Worm (Caenorhabditis elegans) whole organism, L1 larva: ENCODE measurements around the gene C50C3.5.
A peak's percentile ranks its signal among the peaks of the same experiment; 100 is the strongest.

Experiments
- C04F5.9 ChIP-seq: sonication (generic microtip); optimal IDR thresholded peaks from 2 replicates; lab custom pipeline; 2016; ENCODE audit warnings: missing genetic modification characterization, missing compliant biosample characterization
- F16B12.6 ChIP-seq: fragments of 150-350 bp; optimal IDR thresholded peaks from 2 replicates; lab custom pipeline; 2014; ENCODE audit warnings: missing biosample characterization, missing genetic modification characterization
- Y116A8C.19 ChIP-seq: sonication (generic microtip); optimal IDR thresholded peaks from 2 replicates; lab custom pipeline; 2016; ENCODE audit warnings: missing compliant biosample characterization, missing genetic modification characterization, borderline replicate concordance
- aha-1 ChIP-seq: fragments of 150-350 bp; optimal IDR thresholded peaks from 2 replicates; lab custom pipeline; 2014; ENCODE audit warnings: missing biosample characterization, missing genetic modification characterization
- aly-2 ChIP-seq: fragments of 150-350 bp; optimal IDR thresholded peaks from 2 replicates; lab custom pipeline; 2014; ENCODE audit warnings: missing biosample characterization, missing genetic modification characterization
- blmp-1 ChIP-seq: fragments of 150-350 bp; optimal IDR thresholded peaks from 2 replicates; lab custom pipeline; 2014; ENCODE audit warnings: missing biosample characterization, missing genetic modification characterization
- ceh-8 ChIP-seq: fragments of 200-800 bp; sonication (Bioruptor generic); optimal IDR thresholded peaks from 2 replicates; lab custom pipeline; 2018; ENCODE audit warnings: mild to moderate bottlenecking, missing genetic modification characterization, moderate library complexity, missing compliant biosample characterization
- ceh-82 ChIP-seq, 3 experiments: fragments of 150-350 bp in 1 of 3; sonication (generic microtip) in 2 of 3; optimal IDR thresholded peaks; 2 replicates each; lab custom pipeline; 2014 to 2017; ENCODE audit warnings: missing biosample characterization in 3 of 3, missing genetic modification characterization in 3 of 3
- ceh-88 ChIP-seq: fragments of 200-800 bp; sonication (Bioruptor generic); IDR thresholded peaks from 2 replicates; pipeline ENCODE4 v1.3.6; 2022; ENCODE audit warnings: missing genetic modification characterization, missing compliant biosample characterization
- dsc-1 ChIP-seq: sonication (generic microtip); optimal IDR thresholded peaks from 2 replicates; lab custom pipeline; 2016; ENCODE audit warnings: mild to moderate bottlenecking, missing genetic modification characterization, missing compliant biosample characterization
- efl-1 ChIP-seq, 4 experiments: fragments of 150-350 bp; optimal IDR thresholded peaks in 3 of 4; peaks in 1 of 4; 1 replicate in 1 of 4; 2 replicates in 3 of 4; lab custom pipeline; 2014; ENCODE audit warnings: missing biosample characterization in 2 of 4, missing genetic modification characterization in 2 of 4, missing genetic modification reagents in 2 of 4
- elt-2 ChIP-seq: sonication (generic microtip); optimal IDR thresholded peaks from 2 replicates; lab custom pipeline; 2016; ENCODE audit warnings: missing genetic modification characterization, mild to moderate bottlenecking, inconsistent platforms, missing compliant biosample characterization, missing genetic modification reagents
- elt-3 ChIP-seq, 6 experiments: fragments of 150-350 bp in 1 of 6; sonication (generic microtip); optimal IDR thresholded peaks; 2 replicates each; lab custom pipeline; 2017 to 2018; ENCODE audit warnings: missing biosample characterization in 6 of 6, missing genetic modification characterization in 6 of 6, inconsistent platforms in 1 of 6
- fkh-10 ChIP-seq: sonication (generic microtip); optimal IDR thresholded peaks from 2 replicates; lab custom pipeline; 2017; ENCODE audit warnings: missing biosample characterization, missing genetic modification reagents, missing genetic modification characterization
- fos-1 ChIP-seq: fragments of 150-350 bp; optimal IDR thresholded peaks from 2 replicates; lab custom pipeline; 2014; ENCODE audit warnings: missing biosample characterization, missing genetic modification characterization
- hlh-17 ChIP-seq: fragments of 200-800 bp; sonication (Bioruptor generic); optimal IDR thresholded peaks from 2 replicates; lab custom pipeline; 2018; ENCODE audit warnings: missing genetic modification characterization, mild to moderate bottlenecking, missing compliant biosample characterization, moderate library complexity, borderline replicate concordance
- hlh-4 ChIP-seq: sonication (generic microtip); optimal IDR thresholded peaks from 2 replicates; lab custom pipeline; 2016; ENCODE audit warnings: mild to moderate bottlenecking, missing genetic modification characterization, missing compliant biosample characterization
- irx-1 ChIP-seq: sonication (generic microtip); optimal IDR thresholded peaks from 2 replicates; lab custom pipeline; 2016; ENCODE audit warnings: missing genetic modification characterization, missing compliant biosample characterization
- isw-1 ChIP-seq: fragments of 200-800 bp; sonication (Bioruptor generic); IDR thresholded peaks from 2 replicates; pipeline ENCODE4 v1.3.6; 2022; ENCODE audit warnings: missing genetic modification characterization, missing compliant biosample characterization
- jun-1 ChIP-seq: fragments of 150-350 bp; optimal IDR thresholded peaks from 2 replicates; lab custom pipeline; 2014; ENCODE audit warnings: missing biosample characterization, missing genetic modification reagents, missing genetic modification characterization
- lin-13 ChIP-seq: fragments of 150-350 bp; optimal IDR thresholded peaks from 2 replicates; lab custom pipeline; 2014; ENCODE audit warnings: missing biosample characterization, missing genetic modification reagents, missing genetic modification characterization
- lin-14 ChIP-seq: fragments of 200-800 bp; sonication (Bioruptor generic); optimal IDR thresholded peaks from 2 replicates; lab custom pipeline; 2018; ENCODE audit warnings: mild to moderate bottlenecking, missing genetic modification characterization, moderate library complexity, missing compliant biosample characterization
- lir-3 ChIP-seq: sonication (generic microtip); optimal IDR thresholded peaks from 2 replicates; lab custom pipeline; 2016; ENCODE audit warnings: mild to moderate bottlenecking, missing genetic modification characterization, moderate library complexity, missing compliant biosample characterization; ENCODE audit not compliant: poor library complexity
- lsy-2 ChIP-seq, 2 experiments: fragments of 150-350 bp; optimal IDR thresholded peaks; 2 replicates each; lab custom pipeline; 2014; ENCODE audit warnings: missing biosample characterization in 2 of 2, missing genetic modification characterization in 2 of 2
- mab-9 ChIP-seq: fragments of 200-800 bp; sonication (Bioruptor generic); IDR thresholded peaks from 2 replicates; pipeline ENCODE4 v1.3.6; 2022; ENCODE audit warnings: missing genetic modification reagents, missing genetic modification characterization, missing compliant biosample characterization
- mep-1 ChIP-seq: fragments of 150-350 bp; optimal IDR thresholded peaks from 2 replicates; lab custom pipeline; 2014; ENCODE audit warnings: missing biosample characterization, missing genetic modification characterization
- nhr-12 ChIP-seq: sonication (generic microtip); optimal IDR thresholded peaks from 2 replicates; lab custom pipeline; 2017; ENCODE audit warnings: missing biosample characterization, missing genetic modification characterization
- nhr-19 ChIP-seq: fragments of 200-800 bp; sonication (Bioruptor generic); conservative IDR thresholded peaks from 2 replicates; pipeline ENCODE4 v1.3.6; 2022; ENCODE audit warnings: missing genetic modification characterization, missing compliant biosample characterization
- nhr-20 ChIP-seq: sonication (generic microtip); optimal IDR thresholded peaks from 2 replicates; lab custom pipeline; 2016; ENCODE audit warnings: mild to moderate bottlenecking, missing genetic modification characterization, missing compliant biosample characterization
- nhr-237 ChIP-seq: fragments of 150-350 bp; optimal IDR thresholded peaks from 2 replicates; lab custom pipeline; 2014; ENCODE audit warnings: missing biosample characterization, missing genetic modification characterization
- nhr-47 ChIP-seq: sonication (generic microtip); optimal IDR thresholded peaks from 2 replicates; lab custom pipeline; 2016; ENCODE audit warnings: mild to moderate bottlenecking, missing genetic modification characterization, moderate library complexity, missing compliant biosample characterization
- nhr-71 ChIP-seq: sonication (generic microtip); optimal IDR thresholded peaks from 2 replicates; lab custom pipeline; 2016; ENCODE audit warnings: mild to moderate bottlenecking, missing genetic modification characterization, moderate library complexity, missing compliant biosample characterization
- nhr-77 ChIP-seq: fragments of 150-350 bp; optimal IDR thresholded peaks from 2 replicates; lab custom pipeline; 2014; ENCODE audit warnings: missing biosample characterization, missing genetic modification characterization
- nhr-85 ChIP-seq: sonication (generic microtip); peaks from one replicate; lab custom pipeline; 2016; ENCODE audit warnings: missing genetic modification characterization, inconsistent platforms, missing compliant biosample characterization
- pax-3 ChIP-seq: fragments of 200-800 bp; sonication (Bioruptor generic); optimal IDR thresholded peaks from 2 replicates; lab custom pipeline; 2018; ENCODE audit warnings: mild to moderate bottlenecking, missing genetic modification characterization, moderate library complexity, missing compliant biosample characterization
- pqm-1 ChIP-seq: sonication (generic microtip); optimal IDR thresholded peaks from 3 replicates; lab custom pipeline; 2017; ENCODE audit warnings: missing biosample characterization, missing genetic modification characterization
- rnt-1 ChIP-seq: sonication (generic microtip); optimal IDR thresholded peaks from 2 replicates; lab custom pipeline; 2016; ENCODE audit warnings: mild to moderate bottlenecking, missing genetic modification characterization, moderate library complexity, missing compliant biosample characterization
- skn-1 ChIP-seq: fragments of 150-350 bp; optimal IDR thresholded peaks from 2 replicates; lab custom pipeline; 2014; ENCODE audit warnings: missing biosample characterization, missing genetic modification characterization
- snpc-4 ChIP-seq: fragments of 150-350 bp; optimal IDR thresholded peaks from 2 replicates; lab custom pipeline; 2014; ENCODE audit warnings: missing biosample characterization, missing genetic modification characterization
- sox-4 ChIP-seq: sonication (generic microtip); optimal IDR thresholded peaks from 2 replicates; lab custom pipeline; 2016; ENCODE audit warnings: missing genetic modification characterization, missing compliant biosample characterization
- sptf-1 ChIP-seq: fragments of 150-350 bp; optimal IDR thresholded peaks from 2 replicates; lab custom pipeline; 2014; ENCODE audit warnings: missing biosample characterization, missing genetic modification characterization
- sup-37 ChIP-seq: fragments of 200-800 bp; sonication (Bioruptor generic); optimal IDR thresholded peaks from 2 replicates; lab custom pipeline; 2018; ENCODE audit warnings: mild to moderate bottlenecking, missing genetic modification characterization, missing compliant biosample characterization
- unc-62 ChIP-seq: fragments of 150-350 bp; optimal IDR thresholded peaks from 2 replicates; lab custom pipeline; 2014; ENCODE audit warnings: missing biosample characterization, missing genetic modification reagents, missing genetic modification characterization
- unc-86 ChIP-seq: sonication (generic microtip); optimal IDR thresholded peaks from 2 replicates; lab custom pipeline; 2016; ENCODE audit warnings: missing genetic modification characterization, missing compliant biosample characterization
- vab-15 ChIP-seq: sonication (generic microtip); optimal IDR thresholded peaks from 2 replicates; lab custom pipeline; 2017; ENCODE audit warnings: missing genotype, mild to moderate bottlenecking, missing genetic modification characterization, missing compliant biosample characterization
- zip-4 ChIP-seq: fragments of 200-800 bp; sonication (Bioruptor generic); optimal IDR thresholded peaks from 2 replicates; lab custom pipeline; 2018; ENCODE audit warnings: mild to moderate bottlenecking, missing genetic modification characterization, moderate library complexity, missing compliant biosample characterization
- ztf-11 ChIP-seq, 2 experiments: sonication (generic microtip); optimal IDR thresholded peaks; 2 replicates each; lab custom pipeline; 2016 to 2017; ENCODE audit warnings: missing genetic modification characterization in 2 of 2, missing biosample characterization in 1 of 2, missing compliant biosample characterization in 1 of 2
- ztf-4 ChIP-seq: fragments of 150-350 bp; optimal IDR thresholded peaks from 2 replicates; lab custom pipeline; 2014; ENCODE audit warnings: missing biosample characterization, missing genetic modification characterization

The C50C3.5 gene

DNA sequence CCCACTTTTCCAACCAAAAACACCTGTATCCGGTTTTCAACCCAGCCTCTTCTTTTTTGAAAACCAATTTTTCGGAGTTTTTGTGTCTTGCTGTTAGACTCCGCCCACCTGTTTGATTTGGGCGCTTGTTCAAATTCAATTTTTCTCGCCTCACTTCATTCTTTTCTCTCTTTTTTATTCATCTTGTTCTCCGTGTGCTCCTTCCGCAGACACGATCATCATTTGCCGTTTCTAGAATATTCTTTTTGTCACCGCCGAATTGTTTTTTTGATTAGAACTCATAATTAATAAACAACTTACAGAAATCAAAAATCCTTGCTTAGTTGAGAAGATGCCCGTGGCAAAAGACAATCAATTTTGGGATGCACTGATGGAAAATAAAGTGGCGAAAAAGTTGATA is at the start of gene C50C3.5:
Gene C50C3.5, plus strand, starts transcription at position 301 of the 400 bp plus-strand sequence.
- TF ChIP-seq jun-1 (tag; lab: Kevin White, UChicago) = no peak
- TF ChIP-seq lin-14 (GFP tag; lab: Kevin White, UChicago) = peak; percentile 37
- peak; percentile 52 for TF ChIP-seq fkh-10
- TF ChIP-seq, all 84 proteins: peak for 2

- TF ChIP-seq dsc-1 (tag; lab: Kevin White, UChicago) (peak; percentile 73), nhr-19 (GFP tag; lab: Robert Waterston, UW) (peak; percentile 85), ztf-4 (peak; percentile 68), snpc-4 (peak; percentile 35), jun-1 (tag; lab: Kevin White, UChicago) (peak; percentile 74), efl-1 (optimal IDR thresholded peaks at IDR 0.05; lab: Kevin White, UChicago) (peak; percentile 87 to 91), efl-1 (GFP tag; optimal IDR thresholded peaks at IDR 0.05 in 1 of 2; lab: Kevin White, UChicago) (peak; percentile 77 to 97), mab-9 (GFP tag; lab: Robert Waterston, UW) (no peak), fkh-10 (no peak), ceh-82 (tag; optimal IDR thresholded peaks at IDR 0.05; lab: Kevin White, UChicago) (peak; percentile 73 to 88 (median 77)), sptf-1 (tag; lab: Kevin White, UChicago) (no peak), isw-1 (GFP tag; lab: Robert Waterston, UW) (peak; percentile 86), nhr-77 (tag; lab: Kevin White, UChicago) (peak; percentile 73), lir-3 (peak; percentile 48), fos-1 (peak; percentile 76), unc-86 (tag; lab: Kevin White, UChicago) (peak; percentile 74), irx-1 (tag; lab: Kevin White, UChicago) (peak; percentile 56), sox-4 (peak; percentile 33), skn-1 (tag; lab: Kevin White, UChicago) (peak; percentile 85), Y116A8C.19 (tag; lab: Kevin White, UChicago) (no peak), aha-1 (tag; lab: Kevin White, UChicago) (no peak), pax-3 (tag; lab: Kevin White, UChicago) (peak; percentile 37), nhr-20 (tag; lab: Kevin White, UChicago) (peak; percentile 85), vab-15 (no peak), unc-62 (GFP tag; lab: Kevin White, UChicago) (no peak), rnt-1 (tag; lab: Kevin White, UChicago) (peak; percentile 86), zip-4 (no peak), lin-13 (peak; percentile 73), blmp-1 (peak; percentile 72), nhr-237 (tag; lab: Kevin White, UChicago) (peak; percentile 57), ceh-88 (peak; percentile 47; the same call in 1 of the 2 replicates), elt-3 (tag; optimal IDR thresholded peaks at IDR 0.05; lab: Kevin White, UChicago) (peak in 2 of 6 experiments; percentile 41 to 73), ceh-8 (no peak), nhr-85 (tag; lab: Kevin White, UChicago) (peak; percentile 95), F16B12.6 (tag; lab: Kevin White, UChicago) (peak; percentile 53), nhr-47 (tag; lab: Kevin White, UChicago) (peak; percentile 86), hlh-17 (GFP tag; lab: Kevin White, UChicago) (no peak), sup-37 (GFP tag; lab: Kevin White, UChicago) (no peak), mep-1 (peak; percentile 86), aly-2 (tag; lab: Kevin White, UChicago) (peak; percentile 83), C04F5.9 (tag; lab: Kevin White, UChicago) (peak; percentile 50), nhr-71 (peak; percentile 92), pqm-1 (tag; lab: Kevin White, UChicago) (no peak), hlh-4 (tag; lab: Kevin White, UChicago) (no peak), elt-2 (tag; lab: Kevin White, UChicago) (peak; percentile 5), lsy-2 (tag; optimal IDR thresholded peaks at IDR 0.05; lab: Kevin White, UChicago) (peak; percentile 99), nhr-12 (no peak), ztf-11 (tag; optimal IDR thresholded peaks at IDR 0.05; lab: Kevin White, UChicago) (peak in 1 of 2 experiments; percentile 13)
Observed at ce11 chrIII:8130177-8130902, 48.7 kb upstream of the C50C3.5 start, which contains the start of the genes rpl-21 and C14B9.10. rpl-21 (minus strand) TSS chrIII:8130227. C14B9.10 (plus strand) TSS chrIII:8130852.
